Fruit fly (Drosophila melanogaster): Measurements from ENCODE around the gene eIF4E1.

Gene eIF4E1

DNA sequence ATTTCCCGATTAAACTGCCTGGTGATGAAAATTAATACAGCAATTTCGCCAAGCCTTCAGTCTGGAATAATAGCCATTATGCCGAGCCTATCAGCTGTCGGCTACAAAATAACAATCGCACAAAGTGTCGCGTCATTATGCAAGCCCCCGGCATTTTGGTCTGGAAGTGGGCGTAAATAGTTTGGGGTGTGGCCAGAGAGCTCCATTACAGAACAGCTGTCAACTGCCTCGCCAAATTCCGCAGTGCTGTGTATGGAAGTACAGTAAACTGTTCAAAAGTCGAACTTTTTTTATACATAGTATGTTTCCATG, 18.5 kb upstream of the eIF4E1 start (continued):
- TF ChIP-seq Bdp1 (GFP tag; optimal IDR thresholded peaks at IDR 0.05) (no peak), CG32532 (GFP tag; IDR thresholded peaks at IDR 0.05) (no peak), vvl (GFP tag; IDR thresholded peaks at IDR 0.05) (no peak)

- TF ChIP-seq prd (optimal IDR thresholded peaks at IDR 0.05) (no peak), prd (GFP tag; IDR thresholded peaks at IDR 0.05) (peak; percentile 56; the same call in 2 of the 3 replicates), Neu2 (GFP tag; optimal IDR thresholded peaks at IDR 0.05; ENCODE audit: borderline replicate concordance) (no peak), slp2 (GFP tag; optimal IDR thresholded peaks at IDR 0.05) (peak; percentile 17), trh (GFP tag; optimal IDR thresholded peaks at IDR 0.05) (no peak), Hmr (GFP tag; optimal IDR thresholded peaks at IDR 0.05) (peak; percentile 9), ham (GFP tag; IDR thresholded peaks at IDR 0.05) (no peak), Dll (GFP tag; IDR thresholded peaks at IDR 0.05; ENCODE audit: partially characterized antibody) (no peak), ci (GFP tag; IDR thresholded peaks at IDR 0.05) (peak; percentile 84), CG6854 (GFP tag; optimal IDR thresholded peaks at IDR 0.05) (no peak), lbe (GFP tag; optimal IDR thresholded peaks at IDR 0.05) (peak; percentile 92), slou (GFP tag; optimal IDR thresholded peaks at IDR 0.05) (no peak), crp (GFP tag; optimal IDR thresholded peaks at IDR 0.05) (no peak), Camta (GFP tag; optimal IDR thresholded peaks at IDR 0.05) (peak; percentile 20), CG1832 (GFP tag; optimal IDR thresholded peaks at IDR 0.05) (no peak), CG14014 (GFP tag; IDR thresholded peaks at IDR 0.05) (peak; percentile 53; the same call in 1 of the 2 replicates), CG10267 (tag; optimal IDR thresholded peaks at IDR 0.05) (peak; percentile 4), gce (GFP tag; IDR thresholded peaks at IDR 0.05) (no peak), abd-A (tag; optimal IDR thresholded peaks at IDR 0.05) (no peak), Aef1 (GFP tag; IDR thresholded peaks at IDR 0.05) (no peak), CG17802 (tag; optimal IDR thresholded peaks at IDR 0.05) (no peak), Dip3 (GFP tag; optimal IDR thresholded peaks at IDR 0.05) (no peak), H2.0 (GFP tag; IDR thresholded peaks at IDR 0.05) (0 out of 2 replicates have a peak, but pooled peaks have one; percentile 24), Bgb (GFP tag; IDR thresholded peaks at IDR 0.05; ENCODE audit: partially characterized antibody) (no peak), ems (GFP tag; optimal IDR thresholded peaks at IDR 0.05) (no peak), Mad (GFP tag; optimal IDR thresholded peaks at IDR 0.05) (no peak), Mrtf (GFP tag; IDR thresholded peaks at IDR 0.05) (peak; percentile 57; the same call in 1 of the 3 replicates), fru (optimal IDR thresholded peaks at IDR 0.05) (no peak), CG14710 (tag; optimal IDR thresholded peaks at IDR 0.05) (no peak), CG17328 (GFP tag; IDR thresholded peaks at IDR 0.05) (peak; percentile 69), z (GFP tag; IDR thresholded peaks at IDR 0.05) (no peak), NK7.1 (GFP tag; optimal IDR thresholded peaks at IDR 0.05) (no peak), Meics (GFP tag; optimal IDR thresholded peaks at IDR 0.05) (peak; percentile 30), zfh2 (GFP tag; optimal IDR thresholded peaks at IDR 0.05) (no peak), CG1024 (GFP tag; IDR thresholded peaks at IDR 0.05) (peak; percentile 26; the same call in 1 of the 2 replicates), CG12155 (GFP tag; optimal IDR thresholded peaks at IDR 0.05) (no peak), CG2202 (tag; optimal IDR thresholded peaks at IDR 0.05) (no peak), luna (GFP tag; optimal IDR thresholded peaks at IDR 0.05) (no peak), wek (GFP tag; optimal IDR thresholded peaks at IDR 0.05) (no peak), Mes4 (GFP tag; optimal IDR thresholded peaks at IDR 0.05) (no peak), Rx (GFP tag; IDR thresholded peaks at IDR 0.05) (peak; percentile 34; the same call in 1 of the 2 replicates), eve (GFP tag; optimal IDR thresholded peaks at IDR 0.05) (peak in 1 of 2 experiments; percentile 74), tin (GFP tag; optimal IDR thresholded peaks at IDR 0.05) (no peak), Deaf1 (tag; optimal IDR thresholded peaks at IDR 0.05) (no peak), CG18599 (GFP tag; optimal IDR thresholded peaks at IDR 0.05) (peak; percentile 38), PHDP (tag; optimal IDR thresholded peaks at IDR 0.05) (peak; percentile 52), vvl (GFP tag; IDR thresholded peaks at IDR 0.05) (peak; percentile 65)
Measured at dm6 chr3L:9420054-9420818, 18.0 kb upstream of the eIF4E1 start.
